Worm (Caenorhabditis elegans) whole organism, L1 larva: ENCODE measurements around the gene cut-3.

ENCODE experiments used
- C04F5.9 ChIP-seq: sonication (generic microtip); optimal IDR thresholded peaks from 2 replicates; lab custom pipeline; 2016; ENCODE audit warnings: missing genetic modification characterization, missing compliant biosample characterization
- F16B12.6 ChIP-seq: fragments of 150-350 bp; optimal IDR thresholded peaks from 2 replicates; lab custom pipeline; 2014; ENCODE audit warnings: missing biosample characterization, missing genetic modification characterization
- ama-1 ChIP-seq: fragments of 150-350 bp; optimal IDR thresholded peaks from 2 replicates; lab custom pipeline; 2014
- ceh-63 ChIP-seq: fragments of 200-800 bp; sonication (Bioruptor generic); optimal IDR thresholded peaks from 2 replicates; lab custom pipeline; 2018; ENCODE audit warnings: mild to moderate bottlenecking, missing genetic modification characterization, missing compliant biosample characterization
- ceh-8 ChIP-seq: fragments of 200-800 bp; sonication (Bioruptor generic); optimal IDR thresholded peaks from 2 replicates; lab custom pipeline; 2018; ENCODE audit warnings: mild to moderate bottlenecking, missing genetic modification characterization, moderate library complexity, missing compliant biosample characterization
- ceh-88 ChIP-seq: fragments of 200-800 bp; sonication (Bioruptor generic); IDR thresholded peaks from 2 replicates; pipeline ENCODE4 v1.3.6; 2022; ENCODE audit warnings: missing genetic modification characterization, missing compliant biosample characterization
- dsc-1 ChIP-seq: sonication (generic microtip); optimal IDR thresholded peaks from 2 replicates; lab custom pipeline; 2016; ENCODE audit warnings: mild to moderate bottlenecking, missing genetic modification characterization, missing compliant biosample characterization
- efl-1 ChIP-seq, 4 experiments: fragments of 150-350 bp; optimal IDR thresholded peaks in 3 of 4; peaks in 1 of 4; 1 replicate in 1 of 4; 2 replicates in 3 of 4; lab custom pipeline; 2014; ENCODE audit warnings: missing biosample characterization in 2 of 4, missing genetic modification characterization in 2 of 4, missing genetic modification reagents in 2 of 4
- efl-3 ChIP-seq: fragments of 200-800 bp; sonication (Bioruptor generic); optimal IDR thresholded peaks from 2 replicates; lab custom pipeline; 2018; ENCODE audit warnings: mild to moderate bottlenecking, missing genetic modification characterization, missing compliant biosample characterization
- egl-13 ChIP-seq: sonication (generic microtip); optimal IDR thresholded peaks from 2 replicates; lab custom pipeline; 2016; ENCODE audit warnings: missing genotype, missing genetic modification reagents, missing genetic modification characterization, missing compliant biosample characterization
- elt-3 ChIP-seq, 6 experiments: fragments of 150-350 bp in 1 of 6; sonication (generic microtip); optimal IDR thresholded peaks; 2 replicates each; lab custom pipeline; 2017 to 2018; ENCODE audit warnings: missing biosample characterization in 6 of 6, missing genetic modification characterization in 6 of 6, inconsistent platforms in 1 of 6
- fkh-8 ChIP-seq: sonication (generic microtip); optimal IDR thresholded peaks from 2 replicates; lab custom pipeline; 2016; ENCODE audit warnings: mild to moderate bottlenecking, missing genetic modification characterization, missing compliant biosample characterization
- fos-1 ChIP-seq: fragments of 150-350 bp; optimal IDR thresholded peaks from 2 replicates; lab custom pipeline; 2014; ENCODE audit warnings: missing biosample characterization, missing genetic modification characterization
- grh-1 ChIP-seq: fragments of 200-800 bp; sonication (Bioruptor generic); IDR thresholded peaks from 2 replicates; pipeline ENCODE4 v1.3.6; 2022; ENCODE audit warnings: missing genetic modification reagents, missing genetic modification characterization, missing compliant biosample characterization
- hlh-17 ChIP-seq: fragments of 200-800 bp; sonication (Bioruptor generic); optimal IDR thresholded peaks from 2 replicates; lab custom pipeline; 2018; ENCODE audit warnings: missing genetic modification characterization, mild to moderate bottlenecking, missing compliant biosample characterization, moderate library complexity, borderline replicate concordance
- hlh-4 ChIP-seq: sonication (generic microtip); optimal IDR thresholded peaks from 2 replicates; lab custom pipeline; 2016; ENCODE audit warnings: mild to moderate bottlenecking, missing genetic modification characterization, missing compliant biosample characterization
- irx-1 ChIP-seq: sonication (generic microtip); optimal IDR thresholded peaks from 2 replicates; lab custom pipeline; 2016; ENCODE audit warnings: missing genetic modification characterization, missing compliant biosample characterization
- lin-13 ChIP-seq: fragments of 150-350 bp; optimal IDR thresholded peaks from 2 replicates; lab custom pipeline; 2014; ENCODE audit warnings: missing biosample characterization, missing genetic modification reagents, missing genetic modification characterization
- lir-3 ChIP-seq: sonication (generic microtip); optimal IDR thresholded peaks from 2 replicates; lab custom pipeline; 2016; ENCODE audit warnings: mild to moderate bottlenecking, missing genetic modification characterization, moderate library complexity, missing compliant biosample characterization; ENCODE audit not compliant: poor library complexity
- mab-9 ChIP-seq: fragments of 200-800 bp; sonication (Bioruptor generic); IDR thresholded peaks from 2 replicates; pipeline ENCODE4 v1.3.6; 2022; ENCODE audit warnings: missing genetic modification reagents, missing genetic modification characterization, missing compliant biosample characterization
- mep-1 ChIP-seq: fragments of 150-350 bp; optimal IDR thresholded peaks from 2 replicates; lab custom pipeline; 2014; ENCODE audit warnings: missing biosample characterization, missing genetic modification characterization
- nhr-12 ChIP-seq: sonication (generic microtip); optimal IDR thresholded peaks from 2 replicates; lab custom pipeline; 2017; ENCODE audit warnings: missing biosample characterization, missing genetic modification characterization
- nhr-47 ChIP-seq: sonication (generic microtip); optimal IDR thresholded peaks from 2 replicates; lab custom pipeline; 2016; ENCODE audit warnings: mild to moderate bottlenecking, missing genetic modification characterization, moderate library complexity, missing compliant biosample characterization
- nhr-84 ChIP-seq: sonication (generic microtip); optimal IDR thresholded peaks from 2 replicates; lab custom pipeline; 2017; ENCODE audit warnings: missing biosample characterization, missing genetic modification characterization
- nhr-85 ChIP-seq: sonication (generic microtip); peaks from one replicate; lab custom pipeline; 2016; ENCODE audit warnings: missing genetic modification characterization, inconsistent platforms, missing compliant biosample characterization
- nhr-90 ChIP-seq: sonication (generic microtip); optimal IDR thresholded peaks from 2 replicates; lab custom pipeline; 2016; ENCODE audit warnings: mild to moderate bottlenecking, missing genetic modification characterization, missing compliant biosample characterization; ENCODE audit not compliant: poor library complexity
- pag-3 ChIP-seq: sonication (generic microtip); optimal IDR thresholded peaks from 2 replicates; lab custom pipeline; 2017; ENCODE audit warnings: missing genetic modification characterization, mild to moderate bottlenecking, missing compliant biosample characterization, antibody characterized with exemption, borderline replicate concordance; ENCODE audit not compliant: insufficient read depth
- rnt-1 ChIP-seq: sonication (generic microtip); optimal IDR thresholded peaks from 2 replicates; lab custom pipeline; 2016; ENCODE audit warnings: mild to moderate bottlenecking, missing genetic modification characterization, moderate library complexity, missing compliant biosample characterization
- sox-4 ChIP-seq: sonication (generic microtip); optimal IDR thresholded peaks from 2 replicates; lab custom pipeline; 2016; ENCODE audit warnings: missing genetic modification characterization, missing compliant biosample characterization
- unc-130 ChIP-seq: fragments of 150-350 bp; optimal IDR thresholded peaks from 2 replicates; lab custom pipeline; 2017; ENCODE audit warnings: missing biosample characterization, missing genetic modification characterization, inconsistent platforms
- unc-30 ChIP-seq: sonication (generic microtip); optimal IDR thresholded peaks from 2 replicates; lab custom pipeline; 2017; ENCODE audit warnings: missing biosample characterization, missing genetic modification characterization
- unc-86 ChIP-seq: sonication (generic microtip); optimal IDR thresholded peaks from 2 replicates; lab custom pipeline; 2016; ENCODE audit warnings: missing genetic modification characterization, missing compliant biosample characterization
- unc-98 ChIP-seq: fragments of 200-800 bp; sonication (Bioruptor generic); IDR thresholded peaks from 2 replicates; pipeline ENCODE4 v1.3.6; 2022; ENCODE audit warnings: missing genetic modification characterization, missing compliant biosample characterization
- vab-15 ChIP-seq: sonication (generic microtip); optimal IDR thresholded peaks from 2 replicates; lab custom pipeline; 2017; ENCODE audit warnings: missing genotype, mild to moderate bottlenecking, missing genetic modification characterization, missing compliant biosample characterization
- xbp-1 ChIP-seq: sonication (generic microtip); optimal IDR thresholded peaks from 2 replicates; lab custom pipeline; 2016; ENCODE audit warnings: missing genetic modification characterization, missing compliant biosample characterization
- zag-1 ChIP-seq: fragments of 150-350 bp; optimal IDR thresholded peaks from 2 replicates; lab custom pipeline; 2014; ENCODE audit warnings: missing biosample characterization, missing genetic modification characterization
- zip-4 ChIP-seq: fragments of 200-800 bp; sonication (Bioruptor generic); optimal IDR thresholded peaks from 2 replicates; lab custom pipeline; 2018; ENCODE audit warnings: mild to moderate bottlenecking, missing genetic modification characterization, moderate library complexity, missing compliant biosample characterization
- ztf-11 ChIP-seq, 2 experiments: sonication (generic microtip); optimal IDR thresholded peaks; 2 replicates each; lab custom pipeline; 2016 to 2017; ENCODE audit warnings: missing genetic modification characterization in 2 of 2, missing biosample characterization in 1 of 2, missing compliant biosample characterization in 1 of 2
- ztf-4 ChIP-seq: fragments of 150-350 bp; optimal IDR thresholded peaks from 2 replicates; lab custom pipeline; 2014; ENCODE audit warnings: missing biosample characterization, missing genetic modification characterization

cut-3 gene

ce11 chrII:8481033-8481708 is 34.5 kb upstream of the cut-3 start (continued):
- TF ChIP-seq nhr-84 (tag; lab: Kevin White, UChicago), result no peak
- no peak for TF ChIP-seq nhr-85
- no peak for TF ChIP-seq nhr-47
- no peak for TF ChIP-seq nhr-90 (tag; lab: Kevin White, UChicago)
- no peak for TF ChIP-seq ztf-11 (tag; optimal IDR thresholded peaks at IDR 0.05; lab: Kevin White, UChicago)
- no peak for TF ChIP-seq hlh-17

- TF ChIP-seq mep-1 (no peak), zip-4 (GFP tag; lab: Kevin White, UChicago) (no peak), zag-1 (tag; lab: Kevin White, UChicago) (no peak), vab-15 (tag; lab: Kevin White, UChicago) (no peak), F16B12.6 (no peak)
Observed at ce11 chrII:8480166-8480565, 33.5 kb upstream of the cut-3 start, which contains the start of gene lact-4. Gene lact-4 (minus strand): TSS chrII:8480478.

DNA sequence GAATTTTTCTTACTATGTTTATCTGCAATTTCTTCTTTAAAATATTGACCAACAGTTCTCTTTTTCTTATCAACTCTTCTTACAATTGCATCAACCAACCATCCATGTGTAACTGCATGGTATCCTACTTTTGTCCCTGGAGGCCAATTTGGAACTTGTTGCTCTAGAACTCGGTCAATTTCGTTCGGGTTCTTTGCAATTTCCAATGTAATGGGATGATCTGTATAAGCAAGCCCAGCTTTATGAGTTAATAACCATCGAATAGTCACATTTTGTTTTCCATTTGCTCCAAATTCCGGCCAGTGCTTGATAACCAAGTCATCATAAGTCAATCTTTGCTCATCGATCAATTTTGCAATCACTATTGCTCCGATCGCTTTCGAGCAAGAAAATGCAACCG is 32.7 kb upstream of the cut-3 start:
- TF ChIP-seq rnt-1 (tag; lab: Kevin White, UChicago), result no peak
- no peak for TF ChIP-seq ceh-88 (GFP tag; lab: Robert Waterston, UW)
- no peak for TF ChIP-seq efl-1 (optimal IDR thresholded peaks at IDR 0.05; lab: Kevin White, UChicago)
- peak in 1 of 2 experiments; percentile 77 for TF ChIP-seq efl-1 (GFP tag; optimal IDR thresholded peaks at IDR 0.05 in 1 of 2; lab: Kevin White, UChicago)
- no peak for TF ChIP-seq C04F5.9
- TF ChIP-seq hlh-4 (tag; lab: Kevin White, UChicago), result no peak
- TF ChIP-seq ama-1 (lab: Kevin White, UChicago), result peak; percentile 30
- TF ChIP-seq unc-130 (tag; lab: Kevin White, UChicago), result no peak
- no peak for TF ChIP-seq fkh-8 (tag; lab: Kevin White, UChicago)
- no peak for TF ChIP-seq nhr-85
- no peak for TF ChIP-seq pag-3
- TF ChIP-seq grh-1 (GFP tag; lab: Robert Waterston, UW), result no peak
- peak in 1 of 6 experiments; percentile 2 for TF ChIP-seq elt-3 (tag; optimal IDR thresholded peaks at IDR 0.05; lab: Kevin White, UChicago)

DNA sequence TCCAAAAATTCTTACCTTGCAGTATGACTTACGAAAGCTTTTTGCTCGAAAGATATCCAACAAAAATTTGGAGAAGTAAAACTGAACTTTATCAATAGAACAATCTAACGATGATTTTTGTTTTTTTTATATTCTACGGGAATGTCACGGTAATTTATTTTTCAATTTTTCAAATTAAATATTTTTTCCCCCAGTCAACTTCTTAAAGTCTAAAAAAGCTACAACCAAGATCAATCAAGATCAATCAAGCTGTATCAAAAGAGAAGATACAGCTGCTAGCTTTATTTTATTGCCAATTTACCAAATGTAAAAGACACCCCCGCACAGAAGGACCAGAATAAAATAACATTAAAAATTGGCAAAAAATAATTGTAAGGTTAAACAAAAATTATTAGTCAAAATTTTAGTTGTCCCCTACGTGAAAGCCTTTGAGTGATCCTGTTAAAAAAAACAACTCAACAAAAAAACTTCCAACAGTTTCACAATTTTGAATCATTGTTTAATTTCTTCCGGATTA is 28.7 kb upstream of the cut-3 start, which contains the start of the genes M05D6.1 and M05D6.3:
TSS of gene M05D6.1 (minus strand) at position 101 of the 517 bp plus-strand sequence.
TSS of gene M05D6.3 (plus strand) at position 467 of the 517 bp plus-strand sequence.
- TF ChIP-seq ceh-63 (no peak), egl-13 (tag; lab: Kevin White, UChicago) (no peak), lir-3 (no peak), mep-1 (no peak), unc-30 (tag; lab: Kevin White, UChicago) (no peak), xbp-1 (tag; lab: Kevin White, UChicago) (no peak), ztf-4 (tag; lab: Kevin White, UChicago) (no peak), ceh-88 (GFP tag; lab: Robert Waterston, UW) (no peak), mab-9 (no peak), nhr-84 (tag; lab: Kevin White, UChicago) (no peak)

ce11 chrII:8472916-8473315 is 26.3 kb upstream of the cut-3 start:
- no peak for TF ChIP-seq fos-1
- TF ChIP-seq unc-86, result no peak
- no peak for TF ChIP-seq nhr-12 (tag; lab: Kevin White, UChicago)
- no peak for TF ChIP-seq lin-13 (GFP tag; lab: Kevin White, UChicago)
- TF ChIP-seq sox-4, result no peak
- no peak for TF ChIP-seq lir-3
- TF ChIP-seq ceh-8 (GFP tag; lab: Kevin White, UChicago), result no peak
- no peak for TF ChIP-seq dsc-1 (tag; lab: Kevin White, UChicago)
- TF ChIP-seq irx-1, result no peak
- TF ChIP-seq efl-3 (GFP tag; lab: Kevin White, UChicago), result no peak
- TF ChIP-seq mab-9, result no peak
- TF ChIP-seq unc-98 (GFP tag; lab: Robert Waterston, UW), result no peak
